Fruit fly (Drosophila melanogaster) whole organism, embryonic: ENCODE measurements around the gene Sf3b3.

Experiments
- Adf1 ChIP-seq: fragments of 200-800 bp; sonication (Bioruptor generic); IDR thresholded peaks from 2 replicates; pipeline ENCODE4 v1.3.6; 2022; ENCODE audit warnings: missing biosample characterization, missing genetic modification characterization
- Blimp-1 ChIP-seq: fragments of 200-800 bp; sonication (Bioruptor generic); optimal IDR thresholded peaks from 3 replicates; lab custom pipeline; 2018; ENCODE audit warnings: missing biosample characterization, missing genetic modification characterization, mild to moderate bottlenecking, moderate library complexity, missing genetic modification reagents
- BtbVII ChIP-seq: fragments of 200-800 bp; sonication (Bioruptor generic); optimal IDR thresholded peaks from 3 replicates; lab custom pipeline; 2017; ENCODE audit warnings: missing biosample characterization, mild to moderate bottlenecking, missing genetic modification characterization
- CG10274 ChIP-seq: fragments of 200-800 bp; sonication (Bioruptor generic); optimal IDR thresholded peaks from 3 replicates; lab custom pipeline; 2017; ENCODE audit warnings: missing biosample characterization, mild to moderate bottlenecking, missing genetic modification characterization
- CG10366 ChIP-seq: fragments of 200-800 bp; sonication (Bioruptor generic); IDR thresholded peaks from 2 replicates; pipeline ENCODE4 v1.3.6; 2022; ENCODE audit warnings: missing biosample characterization, missing genetic modification characterization
- CG11085 ChIP-seq: fragments of 200-800 bp; sonication (Bioruptor generic); IDR thresholded peaks from 2 replicates; pipeline ENCODE4 v1.3.6; 2022; ENCODE audit warnings: missing biosample characterization, missing genetic modification characterization
- CG12071 ChIP-seq: fragments of 200-800 bp; sonication (Bioruptor generic); optimal IDR thresholded peaks from 3 replicates; lab custom pipeline; 2018; ENCODE audit warnings: missing biosample characterization, mild to moderate bottlenecking, missing genetic modification characterization
- CG12236 ChIP-seq: fragments of 200-800 bp; sonication (Bioruptor generic); optimal IDR thresholded peaks from 2 replicates; lab custom pipeline; 2016; ENCODE audit warnings: missing biosample characterization, missing genetic modification characterization
- CG14014 ChIP-seq: fragments of 200-800 bp; sonication (Bioruptor generic); IDR thresholded peaks from 2 replicates; pipeline ENCODE4 v1.3.6; 2022; ENCODE audit warnings: missing biosample characterization, missing genetic modification characterization
- CG2199 ChIP-seq: fragments of 200-800 bp; sonication (Bioruptor generic); IDR thresholded peaks from 3 replicates; pipeline ENCODE4 v1.3.6; 2022; ENCODE audit warnings: missing biosample characterization, missing genetic modification characterization
- CG31441 ChIP-seq: fragments of 200-800 bp; sonication (Bioruptor generic); IDR thresholded peaks from 2 replicates; pipeline ENCODE4 v1.3.6; 2022; ENCODE audit warnings: missing biosample characterization, missing genetic modification characterization
- CG32767 ChIP-seq: fragments of 200-800 bp; sonication (Bioruptor generic); IDR thresholded peaks from 2 replicates; pipeline ENCODE4 v1.3.6; 2022; ENCODE audit warnings: missing biosample characterization, missing genetic modification characterization
- CG33557 ChIP-seq: fragments of 200-800 bp; sonication (Bioruptor generic); optimal IDR thresholded peaks from 2 replicates; lab custom pipeline; 2019; ENCODE audit warnings: missing biosample characterization, mild to moderate bottlenecking, missing genetic modification characterization, moderate library complexity
- CG4328 ChIP-seq: fragments of 200-800 bp; sonication (Bioruptor generic); optimal IDR thresholded peaks from 3 replicates; lab custom pipeline; 2017; ENCODE audit warnings: missing biosample characterization, missing genetic modification reagents, missing genetic modification characterization
- CG4707 ChIP-seq: fragments of 200-800 bp; sonication (Bioruptor generic); optimal IDR thresholded peaks from 2 replicates; lab custom pipeline; 2018; ENCODE audit warnings: missing biosample characterization, mild to moderate bottlenecking, missing genetic modification characterization, moderate library complexity
- CG5180 ChIP-seq: fragments of 200-800 bp; sonication (Bioruptor generic); optimal IDR thresholded peaks from 3 replicates; lab custom pipeline; 2017; ENCODE audit warnings: missing biosample characterization, missing genetic modification characterization, mild to moderate bottlenecking, moderate library complexity, missing genetic modification reagents
- CG6272 ChIP-seq: fragments of 200-800 bp; sonication (Bioruptor generic); IDR thresholded peaks from 2 replicates; pipeline ENCODE4 v1.3.6; 2022; ENCODE audit warnings: missing biosample characterization, missing genetic modification characterization
- CG6813 ChIP-seq: fragments of 200-800 bp; sonication (Bioruptor generic); optimal IDR thresholded peaks from 2 replicates; lab custom pipeline; 2017; ENCODE audit warnings: missing biosample characterization, missing genetic modification characterization, mild to moderate bottlenecking, moderate library complexity, missing genetic modification reagents
- CG7556 ChIP-seq: fragments of 200-800 bp; sonication (Bioruptor generic); optimal IDR thresholded peaks from 2 replicates; lab custom pipeline; 2017; ENCODE audit warnings: missing biosample characterization, mild to moderate bottlenecking, missing genetic modification characterization
- CG9797 ChIP-seq: fragments of 200-800 bp; sonication (Bioruptor generic); optimal IDR thresholded peaks from 3 replicates; lab custom pipeline; 2018; ENCODE audit warnings: missing biosample characterization, mild to moderate bottlenecking, missing genetic modification characterization
- CrebB ChIP-seq: fragments of 200-800 bp; sonication (Bioruptor generic); optimal IDR thresholded peaks from 3 replicates; lab custom pipeline; 2018; ENCODE audit warnings: missing biosample characterization, mild to moderate bottlenecking, missing genetic modification characterization
- Dfd ChIP-seq, 2 experiments: fragments of >200 bp; optimal IDR thresholded peaks; 2 replicates each; lab custom pipeline; 2017; ENCODE audit warnings: missing biosample characterization in 2 of 2, missing genetic modification characterization in 2 of 2
- Doc2 ChIP-seq: fragments of 200-800 bp; sonication (Bioruptor generic); IDR thresholded peaks from 2 replicates; pipeline ENCODE4 v1.3.6; 2022; ENCODE audit warnings: missing biosample characterization, missing genetic modification characterization
- HmgD ChIP-seq: fragments of 200-800 bp; sonication (Bioruptor generic); optimal IDR thresholded peaks from 3 replicates; lab custom pipeline; 2016; ENCODE audit warnings: missing biosample characterization, missing genetic modification characterization
- Med ChIP-seq: fragments of 200-800 bp; sonication (Bioruptor generic); peaks from one replicate; lab custom pipeline; 2016; ENCODE audit warnings: missing biosample characterization, missing genetic modification characterization, mild to moderate bottlenecking, inconsistent platforms, moderate library complexity
- Opbp ChIP-seq: fragments of 200-800 bp; sonication (Bioruptor generic); IDR thresholded peaks from 3 replicates; pipeline ENCODE4 v1.3.6; 2022; ENCODE audit warnings: missing biosample characterization, missing genetic modification characterization; ENCODE audit not compliant: partially characterized antibody
- Sry-β ChIP-seq: fragments of 200-800 bp; sonication (Bioruptor generic); optimal IDR thresholded peaks from 2 replicates; lab custom pipeline; 2018; ENCODE audit warnings: missing biosample characterization, mild to moderate bottlenecking, missing genetic modification characterization, moderate library complexity
- Sry-δ ChIP-seq: fragments of 200-800 bp; sonication (Bioruptor generic); optimal IDR thresholded peaks from 2 replicates; lab custom pipeline; 2016; ENCODE audit warnings: missing biosample characterization, missing genetic modification characterization
- Stat92E ChIP-seq, 3 experiments: fragments of >200 bp in 2 of 3; fragments of 200-800 bp in 1 of 3; sonication (Bioruptor generic) in 1 of 3; optimal IDR thresholded peaks; 2 replicates each; lab custom pipeline; 2017 to 2019; ENCODE audit warnings: missing biosample characterization in 3 of 3, missing genetic modification characterization in 3 of 3, mild to moderate bottlenecking in 1 of 3, moderate library complexity in 1 of 3
- az2 ChIP-seq: fragments of 200-800 bp; sonication (Bioruptor generic); optimal IDR thresholded peaks from 3 replicates; lab custom pipeline; 2016; ENCODE audit warnings: missing biosample characterization, missing genetic modification characterization
- cas ChIP-seq: fragments of 200-800 bp; sonication (Bioruptor generic); IDR thresholded peaks from 2 replicates; pipeline ENCODE4 v1.3.6; 2022; ENCODE audit warnings: missing biosample characterization, missing genetic modification characterization
- cg ChIP-seq: fragments of 200-800 bp; sonication (Bioruptor generic); optimal IDR thresholded peaks from 3 replicates; lab custom pipeline; 2019; ENCODE audit warnings: missing biosample characterization, mild to moderate bottlenecking, missing genetic modification characterization, moderate library complexity
- corto ChIP-seq: fragments of 200-800 bp; sonication (Bioruptor generic); optimal IDR thresholded peaks from 2 replicates; lab custom pipeline; 2016; ENCODE audit warnings: missing biosample characterization, mild to moderate bottlenecking, missing genetic modification characterization, moderate library complexity
- dmrt99B ChIP-seq: fragments of 200-800 bp; sonication (Bioruptor generic); optimal IDR thresholded peaks from 2 replicates; lab custom pipeline; 2018; ENCODE audit warnings: missing biosample characterization, mild to moderate bottlenecking, missing genetic modification characterization, moderate library complexity
- dpn ChIP-seq, 2 experiments: fragments of 200-800 bp; sonication (Bioruptor generic); optimal IDR thresholded peaks; 3 replicates each; lab custom pipeline; 2016; ENCODE audit warnings: missing biosample characterization in 2 of 2, missing genetic modification characterization in 2 of 2
- dysf ChIP-seq: fragments of 200-800 bp; sonication (Bioruptor generic); IDR thresholded peaks from 3 replicates; pipeline ENCODE4 v1.3.6; 2022; ENCODE audit warnings: missing biosample characterization, missing genetic modification characterization
- ftz-f1 ChIP-seq: fragments of 200-800 bp; sonication (Bioruptor generic); optimal IDR thresholded peaks from 2 replicates; lab custom pipeline; 2016; ENCODE audit warnings: missing biosample characterization, missing genetic modification characterization
- gce ChIP-seq: fragments of 200-800 bp; sonication (Bioruptor generic); IDR thresholded peaks from 3 replicates; pipeline ENCODE4 v1.3.6; 2022; ENCODE audit warnings: missing biosample characterization, missing genetic modification characterization
- gcm ChIP-seq: fragments of 200-800 bp; sonication (Bioruptor generic); optimal IDR thresholded peaks from 2 replicates; lab custom pipeline; 2019; ENCODE audit warnings: missing biosample characterization, mild to moderate bottlenecking, missing genetic modification characterization, moderate library complexity
- hbn ChIP-seq: fragments of 200-800 bp; sonication (Bioruptor generic); IDR thresholded peaks from 2 replicates; pipeline ENCODE4 v1.3.6; 2022; ENCODE audit warnings: missing biosample characterization, missing genetic modification characterization; ENCODE audit not compliant: partially characterized antibody
- lola ChIP-seq, 3 experiments: fragments of >200 bp in 2 of 3; fragments of 200-800 bp in 1 of 3; sonication (Bioruptor generic) in 1 of 3; optimal IDR thresholded peaks; 2 replicates each; lab custom pipeline; 2017 to 2019; ENCODE audit warnings: missing biosample characterization in 3 of 3, missing genetic modification characterization in 3 of 3, mild to moderate bottlenecking in 1 of 3, moderate library complexity in 1 of 3
- mam ChIP-seq: fragments of 200-800 bp; sonication (Bioruptor generic); optimal IDR thresholded peaks from 3 replicates; lab custom pipeline; 2016; ENCODE audit warnings: missing biosample characterization, missing genetic modification characterization
- phol ChIP-seq: fragments of 200-800 bp; sonication (Bioruptor generic); optimal IDR thresholded peaks from 3 replicates; lab custom pipeline; 2018; ENCODE audit warnings: missing biosample characterization, mild to moderate bottlenecking, missing genetic modification characterization, moderate library complexity
- rib ChIP-seq: fragments of 200-800 bp; sonication (Bioruptor generic); IDR thresholded peaks from 2 replicates; pipeline ENCODE4 v1.3.6; 2022; ENCODE audit warnings: missing biosample characterization, missing genetic modification characterization
- sd ChIP-seq: fragments of 200-800 bp; sonication (Bioruptor generic); optimal IDR thresholded peaks from 3 replicates; lab custom pipeline; 2018; ENCODE audit warnings: missing biosample characterization, mild to moderate bottlenecking, missing genetic modification characterization, moderate library complexity
- seq ChIP-seq: fragments of 200-800 bp; sonication (Bioruptor generic); IDR thresholded peaks from 2 replicates; pipeline ENCODE4 v1.3.6; 2022; ENCODE audit warnings: missing biosample characterization, missing genetic modification characterization
- tna ChIP-seq: fragments of 200-800 bp; sonication (Bioruptor generic); IDR thresholded peaks from 2 replicates; pipeline ENCODE4 v1.3.6; 2022; ENCODE audit warnings: missing biosample characterization, missing genetic modification characterization; ENCODE audit not compliant: partially characterized antibody
- tup ChIP-seq: fragments of 200-800 bp; sonication (Bioruptor generic); optimal IDR thresholded peaks from 2 replicates; lab custom pipeline; 2016; ENCODE audit warnings: missing biosample characterization, mild to moderate bottlenecking, missing genetic modification characterization, moderate library complexity
- wor ChIP-seq: fragments of 200-800 bp; sonication (Bioruptor generic); IDR thresholded peaks from 2 replicates; pipeline ENCODE4 v1.3.6; 2022; ENCODE audit warnings: missing biosample characterization, missing genetic modification characterization
- zen ChIP-seq: fragments of 200-800 bp; sonication (Bioruptor generic); optimal IDR thresholded peaks from 3 replicates; lab custom pipeline; 2018; ENCODE audit warnings: missing biosample characterization, mild to moderate bottlenecking, missing genetic modification characterization, moderate library complexity

Gene Sf3b3

DNA sequence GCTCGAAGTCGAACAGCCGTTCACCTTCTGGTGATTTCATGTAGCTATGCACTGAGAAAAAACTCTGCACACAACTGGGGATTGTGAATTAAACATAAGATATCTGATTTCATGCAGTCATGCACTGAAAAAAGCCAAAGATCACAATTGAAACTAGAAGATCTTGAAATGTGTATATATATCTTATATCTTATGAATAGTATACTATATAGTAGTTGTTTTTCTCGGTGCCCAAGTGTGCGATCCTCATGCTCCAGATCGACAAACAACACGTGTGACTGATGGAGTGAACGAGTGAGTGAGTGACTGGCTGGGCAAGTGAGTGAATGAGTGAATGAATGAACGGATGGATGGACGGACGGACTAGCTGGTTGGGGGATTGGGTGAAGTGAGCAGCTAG lies 11.2 kb downstream of the Sf3b3 start (continued):
- TF ChIP-seq gcm (peak; percentile 72), seq (peak; percentile 42; the same call in 1 of the 2 replicates), CG4328 (GFP tag; lab: Kevin White, UChicago) (peak; percentile 62), CrebB (peak; percentile 18), lola (GFP tag; optimal IDR thresholded peaks at IDR 0.05; lab: Kevin White, UChicago) (peak in 1 of 3 experiments; percentile 55), wor (peak; percentile 48; the same call in 1 of the 2 replicates), rib (GFP tag; lab: Robert Waterston, UW) (0 out of 2 replicates have a peak, but pooled peaks have one; percentile 36), hbn (GFP tag; lab: Robert Waterston, UW) (no peak), CG7556 (GFP tag; lab: Kevin White, UChicago) (peak; percentile 72), CG5180 (peak; percentile 77), CG6272 (GFP tag; lab: Robert Waterston, UW) (0 out of 2 replicates have a peak, but pooled peaks have one; percentile 23), CG12071 (GFP tag; lab: Kevin White, UChicago) (peak; percentile 67), tna (GFP tag; lab: Robert Waterston, UW) (no peak), Blimp-1 (GFP tag; lab: Kevin White, UChicago) (peak; percentile 83), CG12236 (GFP tag; lab: Kevin White, UChicago) (no peak), Stat92E (GFP tag; optimal IDR thresholded peaks at IDR 0.05; lab: Kevin White, UChicago) (no peak), Med (GFP tag; lab: Kevin White, UChicago) (peak; percentile 86), Adf1 (no peak), cas (GFP tag; lab: Robert Waterston, UW) (no peak), Dfd (GFP tag; optimal IDR thresholded peaks at IDR 0.05; lab: Kevin White, UChicago) (no peak), az2 (peak; percentile 66), dpn (GFP tag; optimal IDR thresholded peaks at IDR 0.05; lab: Kevin White, UChicago) (peak; percentile 57 to 62), HmgD (GFP tag; lab: Kevin White, UChicago) (no peak), gce (0 out of 3 replicates have a peak, but pooled peaks have one; percentile 50), mam (peak; percentile 44), zen (tag; lab: Kevin White, UChicago) (peak; percentile 66), Opbp (GFP tag; lab: Robert Waterston, UW) (no peak), CG9797 (GFP tag; lab: Kevin White, UChicago) (peak; percentile 8), CG33557 (no peak), CG31441 (peak; percentile 85), phol (tag; lab: Kevin White, UChicago) (peak; percentile 84), CG10274 (GFP tag; lab: Kevin White, UChicago) (peak; percentile 42), Sry-δ (GFP tag; lab: Kevin White, UChicago) (no peak), CG4707 (GFP tag; lab: Kevin White, UChicago) (peak; percentile 56), corto (GFP tag; lab: Kevin White, UChicago) (no peak), CG11085 (GFP tag; lab: Robert Waterston, UW) (no peak), CG2199 (GFP tag; lab: Robert Waterston, UW) (no peak), Doc2 (GFP tag; lab: Robert Waterston, UW) (no peak), sd (tag; lab: Kevin White, UChicago) (no peak), Sry-β (GFP tag; lab: Kevin White, UChicago) (peak; percentile 20), CG14014 (GFP tag; lab: Robert Waterston, UW) (peak; percentile 45; the same call in 1 of the 2 replicates), dmrt99B (tag; lab: Kevin White, UChicago) (peak; percentile 86), CG10366 (GFP tag; lab: Robert Waterston, UW) (peak; percentile 33), ftz-f1 (no peak), BtbVII (GFP tag; lab: Kevin White, UChicago) (peak; percentile 68), CG6813 (peak; percentile 67), dysf (GFP tag; lab: Robert Waterston, UW) (peak; percentile 84), CG32767 (GFP tag; lab: Robert Waterston, UW) (peak; percentile 68), cg (GFP tag; lab: Kevin White, UChicago) (no peak), tup (GFP tag; lab: Kevin White, UChicago) (no peak)
